Worm (Caenorhabditis elegans): ENCODE results near the gene F22F7.4.

Gene F22F7.4

ce11 chrV:2099040-2099439, 6.8 kb downstream of the F22F7.4 start, which contains the start of gene F36F12.7:
Gene F36F12.7, plus strand, starts transcription at chrV:2099340.
- TF ChIP-seq ceh-58 (GFP tag; IDR thresholded peaks at IDR 0.05), result no peak
- TF ChIP-seq Y56A3A.18 (GFP tag; IDR thresholded peaks at IDR 0.05), result no peak

ce11 chrV:2097653-2098052, 8.2 kb downstream of the F22F7.4 start, which contains the start of gene clec-208:
Gene clec-208, plus strand, starts transcription at chrV:2097953.
- no peak for TF ChIP-seq attf-3 (GFP tag; conservative IDR thresholded peaks at IDR 0.05)
- no peak for TF ChIP-seq lin-54 (GFP tag; optimal IDR thresholded peaks at IDR 0.05)
- TF ChIP-seq F33H1.4 (GFP tag; IDR thresholded peaks at IDR 0.05), result no peak
- no peak for TF ChIP-seq mxl-1 (tag; optimal IDR thresholded peaks at IDR 0.05)
- TF ChIP-seq Y95B8A.8 (GFP tag; IDR thresholded peaks at IDR 0.05), result no peak
- TF ChIP-seq B0019.2 (GFP tag; conservative IDR thresholded peaks at IDR 0.05), result no peak
- TF ChIP-seq mcd-1 (GFP tag; IDR thresholded peaks at IDR 0.05), result no peak
- no peak for TF ChIP-seq ztf-22 (GFP tag; optimal IDR thresholded peaks at IDR 0.05)
- TF ChIP-seq egl-44 (GFP tag; IDR thresholded peaks at IDR 0.05), result no peak
- no peak for TF ChIP-seq F49E8.2 (tag; optimal IDR thresholded peaks at IDR 0.05; ENCODE audit: insufficient read depth)
- TF ChIP-seq nhr-90 (tag; optimal IDR thresholded peaks at IDR 0.05), result no peak
- TF ChIP-seq T26A5.8 (tag; optimal IDR thresholded peaks at IDR 0.05), result no peak
- TF ChIP-seq unc-130 (GFP tag; optimal IDR thresholded peaks at IDR 0.05), result no peak
- no peak for TF ChIP-seq ceh-58 (GFP tag; IDR thresholded peaks at IDR 0.05)
- TF ChIP-seq rcor-1 (GFP tag; IDR thresholded peaks at IDR 0.05), result no peak
- no peak for TF ChIP-seq tlf-1 (GFP tag; optimal IDR thresholded peaks at IDR 0.05)
- TF ChIP-seq efl-1 (GFP tag; optimal IDR thresholded peaks at IDR 0.05), result no peak
- TF ChIP-seq nhr-120 (GFP tag; IDR thresholded peaks at IDR 0.05), result no peak
- no peak for TF ChIP-seq F55B11.4 (tag; optimal IDR thresholded peaks at IDR 0.05; ENCODE audit: borderline replicate concordance, insufficient read depth)

DNA sequence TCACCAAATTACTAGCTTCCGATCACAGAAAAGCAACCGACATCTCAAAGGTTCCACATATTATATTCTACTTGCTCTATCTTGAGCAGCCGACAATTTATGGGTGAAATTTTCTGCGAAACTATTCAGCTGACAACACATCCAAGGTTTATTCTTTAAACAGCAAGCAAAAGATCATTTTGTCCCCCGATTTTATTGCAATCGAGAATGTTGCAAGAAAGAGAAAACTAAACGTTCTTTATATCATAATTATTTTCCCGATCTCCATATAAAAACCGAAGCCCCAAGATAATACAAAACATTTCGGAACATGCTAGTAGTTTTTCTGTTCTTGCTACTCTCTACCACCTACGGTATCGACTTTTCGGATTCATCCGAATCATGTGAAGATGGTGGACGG, 10.1 kb downstream of the F22F7.4 start, which contains the start of gene clec-207:
Gene clec-207 (plus strand): TSS at position 301 of the 400 bp plus-strand sequence.
- TF ChIP-seq hrde-1 (tag; optimal IDR thresholded peaks at IDR 0.05; ENCODE audit: borderline replicate concordance), result no peak

DNA sequence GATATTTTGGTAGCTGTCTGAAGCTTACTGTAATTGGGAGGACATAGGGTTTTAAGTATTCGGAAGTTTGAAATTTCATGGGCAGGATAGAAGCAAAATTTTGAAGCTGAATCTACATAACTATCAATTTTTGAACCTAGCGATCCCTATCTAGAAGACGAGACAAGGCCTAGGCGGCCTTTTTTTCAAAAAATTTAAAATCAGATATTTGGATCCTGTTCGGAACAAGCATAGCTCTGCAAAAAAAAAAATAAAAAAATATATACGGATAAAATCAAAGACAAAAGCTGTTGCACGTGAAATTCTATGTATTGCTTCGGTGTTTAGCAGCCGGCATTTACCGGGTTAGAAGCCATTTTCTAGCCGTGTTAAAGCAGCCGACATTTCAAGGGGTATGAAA, 10.7 kb downstream of the F22F7.4 start, which contains the start of gene F36F12.2:
Gene F36F12.2 (minus strand): TSS at position 101 of the 400 bp plus-strand sequence.
- TF ChIP-seq Y56A3A.18 (GFP tag; IDR thresholded peaks at IDR 0.05), result no peak
- TF ChIP-seq hmg-20 (GFP tag; IDR thresholded peaks at IDR 0.05), result no peak
- TF ChIP-seq nfyb-1 (GFP tag; IDR thresholded peaks at IDR 0.05), result no peak
- no peak for TF ChIP-seq xnd-1 (tag; optimal IDR thresholded peaks at IDR 0.05)
- TF ChIP-seq lin-54 (GFP tag; optimal IDR thresholded peaks at IDR 0.05), result no peak
- TF ChIP-seq snpc-1.3 (tag; optimal IDR thresholded peaks at IDR 0.05; ENCODE audit: insufficient read depth), result no peak
- no peak for TF ChIP-seq Y95B8A.8 (GFP tag; IDR thresholded peaks at IDR 0.05)

DNA sequence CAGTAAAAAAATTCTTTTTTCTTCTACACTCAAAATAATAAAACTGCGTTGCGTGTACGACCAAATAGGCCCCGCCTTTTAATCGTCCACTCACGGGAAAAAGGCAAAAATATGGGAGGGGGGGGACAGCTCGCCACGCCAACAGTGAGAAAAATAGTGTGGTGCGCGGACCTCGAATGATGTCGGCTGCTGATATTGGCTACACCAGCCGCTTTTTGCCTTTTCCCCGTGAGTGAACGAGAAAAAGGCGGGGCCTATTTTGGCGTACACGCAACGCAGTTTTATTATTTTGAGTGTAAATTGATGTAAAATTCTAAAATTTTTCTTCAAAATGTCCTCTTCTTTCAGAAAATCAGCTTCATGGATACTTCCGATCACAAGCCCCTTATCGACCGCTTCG, 15.6 kb downstream of the F22F7.4 start, which contains the start of gene ztf-28:
Gene ztf-28 (plus strand): TSS at position 349 of the 400 bp plus-strand sequence.
- TF ChIP-seq hmg-1.2 (GFP tag; IDR thresholded peaks at IDR 0.05) (peak; percentile 89), snpc-1.1 (tag; optimal IDR thresholded peaks at IDR 0.05; ENCODE audit: insufficient read depth) (peak; percentile 23), snpc-4 (GFP tag; optimal IDR thresholded peaks at IDR 0.05) (peak; percentile 7), snpc-4 (tag; optimal IDR thresholded peaks at IDR 0.05) (peak in 3 of 4 experiments; percentile 51 to 88 (median 73)), attf-6 (GFP tag; IDR thresholded peaks at IDR 0.05) (peak; percentile 90), D2030.7 (GFP tag; IDR thresholded peaks at IDR 0.05) (peak; percentile 30), mcd-1 (GFP tag; IDR thresholded peaks at IDR 0.05) (peak; percentile 55), pbrm-1 (GFP tag; IDR thresholded peaks at IDR 0.05) (peak; percentile 85)

All from whole organism, young adult.